Fruit fly (Drosophila melanogaster) Kc167 (cell line): ENCODE results near the gene Ktl.

Experiments
- Myc ChIP-seq: fragments of >200 bp; optimal IDR thresholded peaks from 2 replicates; lab custom pipeline; 2017; ENCODE audit warnings: missing external identifiers
- Sin3A ChIP-seq: fragments of >200 bp; optimal IDR thresholded peaks from 2 replicates; lab custom pipeline; 2018; ENCODE audit warnings: missing external identifiers
- h ChIP-seq: fragments of >200 bp; optimal IDR thresholded peaks from 3 replicates; lab custom pipeline; 2018; ENCODE audit warnings: missing external identifiers
- ttk ChIP-seq: sonication (Bioruptor generic); optimal IDR thresholded peaks from 2 replicates; lab custom pipeline; 2017; ENCODE audit warnings: missing external identifiers

dm6 chr3R:20877436-20877835 lies 19.7 kb downstream of the Ktl start, which contains the start of gene TotZ:
- TF ChIP-seq Myc (lab: Kevin White, UChicago), result no peak
- TF ChIP-seq h, result no peak
- TF ChIP-seq ttk (lab: Kevin White, UChicago), result no peak
- TF ChIP-seq Sin3A (lab: Kevin White, UChicago), result no peak
